Worm (Caenorhabditis elegans) whole organism, young adult: ENCODE data around the gene Y7A5A.7.
A peak's percentile ranks its signal among the peaks of the same experiment; 100 is the strongest.

Experiments
- B0336.3 ChIP-seq: fragments of 200-800 bp; sonication (Bioruptor generic); IDR thresholded peaks from 2 replicates; pipeline ENCODE4 v1.3.6; 2022; ENCODE audit warnings: missing genetic modification characterization, missing compliant biosample characterization
- F22D6.2 ChIP-seq: sonication (generic microtip); optimal IDR thresholded peaks from 2 replicates; lab custom pipeline; 2016; ENCODE audit warnings: mild to moderate bottlenecking, missing genetic modification characterization, missing compliant biosample characterization
- F33H1.4 ChIP-seq: fragments of 200-800 bp; sonication (Bioruptor generic); IDR thresholded peaks from 2 replicates; pipeline ENCODE4 v1.3.6; 2022; ENCODE audit warnings: missing genetic modification reagents, missing genetic modification characterization, missing compliant biosample characterization
- F49E8.2 ChIP-seq: sonication (generic microtip); optimal IDR thresholded peaks from 3 replicates; lab custom pipeline; 2017; ENCODE audit warnings: missing genetic modification characterization, mild to moderate bottlenecking, missing compliant biosample characterization, antibody characterized with exemption, moderate library complexity; ENCODE audit not compliant: insufficient read depth
- F52B5.7 ChIP-seq: sonication (generic microtip); optimal IDR thresholded peaks from 2 replicates; lab custom pipeline; 2016; ENCODE audit warnings: mild to moderate bottlenecking, missing genetic modification characterization, missing compliant biosample characterization
- F55B11.4 ChIP-seq: sonication (generic microtip); optimal IDR thresholded peaks from 2 replicates; lab custom pipeline; 2016; ENCODE audit warnings: missing compliant biosample characterization, missing genetic modification characterization, borderline replicate concordance; ENCODE audit not compliant: insufficient read depth
- K11D2.4 ChIP-seq: fragments of 200-800 bp; sonication (Bioruptor generic); IDR thresholded peaks from 2 replicates; pipeline ENCODE4 v1.3.6; 2022; ENCODE audit warnings: missing genetic modification reagents, missing genetic modification characterization, missing compliant biosample characterization
- K12H6.12 ChIP-seq: fragments of 200-800 bp; sonication (Bioruptor generic); optimal IDR thresholded peaks from 2 replicates; lab custom pipeline; 2018; ENCODE audit warnings: mild to moderate bottlenecking, missing genetic modification characterization, missing compliant biosample characterization
- Y53F4B.3 ChIP-seq: fragments of 200-800 bp; sonication (Bioruptor generic); IDR thresholded peaks from 2 replicates; pipeline ENCODE4 v1.3.6; 2022; ENCODE audit warnings: missing genetic modification reagents, missing genetic modification characterization, missing compliant biosample characterization
- Y53G8AR.9 ChIP-seq: fragments of 200-800 bp; sonication (Bioruptor generic); conservative IDR thresholded peaks from 2 replicates; pipeline ENCODE4 v1.3.6; 2022; ENCODE audit warnings: missing genetic modification reagents, missing genetic modification characterization, missing compliant biosample characterization
- Y95B8A.8 ChIP-seq: fragments of 200-800 bp; sonication (Bioruptor generic); IDR thresholded peaks from 2 replicates; pipeline ENCODE4 v1.3.6; 2022; ENCODE audit warnings: missing genetic modification reagents, missing genetic modification characterization, missing compliant biosample characterization
- ZK185.1 ChIP-seq: sonication (generic microtip); optimal IDR thresholded peaks from 2 replicates; lab custom pipeline; 2016; ENCODE audit warnings: mild to moderate bottlenecking, missing genetic modification characterization, missing compliant biosample characterization; ENCODE audit not compliant: poor library complexity, severe bottlenecking
- aptf-3 ChIP-seq: fragments of 200-800 bp; sonication (Bioruptor generic); IDR thresholded peaks from 2 replicates; pipeline ENCODE4 v1.3.6; 2022; ENCODE audit warnings: missing genetic modification characterization, missing compliant biosample characterization
- athp-1 ChIP-seq: sonication (generic microtip); optimal IDR thresholded peaks from 2 replicates; lab custom pipeline; 2017; ENCODE audit warnings: mild to moderate bottlenecking, missing genetic modification characterization, missing compliant biosample characterization
- attf-3 ChIP-seq: fragments of 200-800 bp; sonication (Bioruptor generic); conservative IDR thresholded peaks from 2 replicates; pipeline ENCODE4 v1.3.6; 2022; ENCODE audit warnings: missing genetic modification reagents, missing genetic modification characterization, missing compliant biosample characterization
- attf-5 ChIP-seq: fragments of 200-800 bp; sonication (Bioruptor generic); optimal IDR thresholded peaks from 2 replicates; lab custom pipeline; 2018; ENCODE audit warnings: mild to moderate bottlenecking, missing genetic modification characterization, missing compliant biosample characterization
- bed-1 ChIP-seq: fragments of 200-800 bp; sonication (Bioruptor generic); IDR thresholded peaks from 2 replicates; pipeline ENCODE4 v1.3.6; 2022; ENCODE audit warnings: missing genetic modification reagents, missing genetic modification characterization, missing compliant biosample characterization
- ceh-40 ChIP-seq: fragments of 200-800 bp; sonication (Bioruptor generic); IDR thresholded peaks from 2 replicates; pipeline ENCODE4 v1.3.6; 2022; ENCODE audit warnings: missing genetic modification characterization, missing compliant biosample characterization
- efl-1 ChIP-seq: fragments of 150-350 bp; optimal IDR thresholded peaks from 2 replicates; lab custom pipeline; 2014; ENCODE audit warnings: missing biosample characterization, missing genetic modification reagents, missing genetic modification characterization
- egl-18 ChIP-seq: fragments of 200-800 bp; sonication (Bioruptor generic); IDR thresholded peaks from 2 replicates; pipeline ENCODE4 v1.3.6; 2022; ENCODE audit warnings: missing genetic modification reagents, missing genetic modification characterization, missing compliant biosample characterization
- hmg-1.2 ChIP-seq: fragments of 200-800 bp; sonication (Bioruptor generic); IDR thresholded peaks from 2 replicates; pipeline ENCODE4 v1.3.6; 2022; ENCODE audit warnings: missing genetic modification reagents, missing genetic modification characterization, missing compliant biosample characterization
- hrde-1 ChIP-seq: sonication (generic microtip); optimal IDR thresholded peaks from 2 replicates; lab custom pipeline; 2016; ENCODE audit warnings: missing genetic modification characterization, mild to moderate bottlenecking, missing compliant biosample characterization, moderate library complexity, missing genotype, missing genetic modification reagents, borderline replicate concordance
- lin-54 ChIP-seq: fragments of 200-800 bp; sonication (Bioruptor generic); optimal IDR thresholded peaks from 2 replicates; lab custom pipeline; 2018; ENCODE audit warnings: mild to moderate bottlenecking, missing genetic modification characterization, missing compliant biosample characterization
- lsl-1 ChIP-seq: fragments of 200-800 bp; sonication (Bioruptor generic); optimal IDR thresholded peaks from 2 replicates; lab custom pipeline; 2018; ENCODE audit warnings: mild to moderate bottlenecking, missing genetic modification characterization, moderate library complexity, missing compliant biosample characterization
- lsy-27 ChIP-seq: sonication (generic microtip); optimal IDR thresholded peaks from 2 replicates; lab custom pipeline; 2017; ENCODE audit warnings: missing genetic modification characterization, mild to moderate bottlenecking, missing compliant biosample characterization, antibody characterized with exemption, missing genotype, borderline replicate concordance; ENCODE audit not compliant: insufficient read depth
- madf-10 ChIP-seq: sonication (generic microtip); optimal IDR thresholded peaks from 2 replicates; lab custom pipeline; 2016; ENCODE audit warnings: mild to moderate bottlenecking, missing genetic modification characterization, missing compliant biosample characterization
- mel-28 ChIP-seq: sonication (generic microtip); optimal IDR thresholded peaks from 2 replicates; lab custom pipeline; 2016; ENCODE audit warnings: borderline replicate concordance, mild to moderate bottlenecking, missing genetic modification characterization, missing compliant biosample characterization
- mxl-1 ChIP-seq: sonication (generic microtip); optimal IDR thresholded peaks from 2 replicates; lab custom pipeline; 2016; ENCODE audit warnings: missing genetic modification characterization, missing compliant biosample characterization
- nfyb-1 ChIP-seq: fragments of 200-800 bp; sonication (Bioruptor generic); IDR thresholded peaks from 2 replicates; pipeline ENCODE4 v1.3.6; 2022; ENCODE audit warnings: missing genetic modification reagents, missing genetic modification characterization, missing compliant biosample characterization
- snpc-1.1 ChIP-seq: sonication (generic microtip); optimal IDR thresholded peaks from 2 replicates; lab custom pipeline; 2017; ENCODE audit warnings: missing genetic modification characterization, mild to moderate bottlenecking, missing compliant biosample characterization, antibody characterized with exemption, moderate library complexity, missing genotype, missing genetic modification reagents; ENCODE audit not compliant: insufficient read depth
- snpc-3.4 ChIP-seq: sonication (generic microtip); optimal IDR thresholded peaks from 2 replicates; lab custom pipeline; 2017; ENCODE audit warnings: missing genetic modification characterization, mild to moderate bottlenecking, missing compliant biosample characterization, antibody characterized with exemption, moderate library complexity, missing genotype, missing genetic modification reagents
- snpc-4 ChIP-seq, 5 experiments: fragments of 150-350 bp in 1 of 5; sonication (generic microtip) in 4 of 5; optimal IDR thresholded peaks; 2 replicates each; lab custom pipeline; 2014 to 2018; ENCODE audit warnings: missing genetic modification characterization in 5 of 5, missing biosample characterization in 3 of 5, antibody characterized with exemption in 2 of 5, mild to moderate bottlenecking in 2 of 5, missing compliant biosample characterization in 2 of 5, missing genotype in 2 of 5, moderate library complexity in 2 of 5, missing genetic modification reagents in 1 of 5
- zfh-2 ChIP-seq: fragments of 200-800 bp; sonication (Bioruptor generic); conservative IDR thresholded peaks from 2 replicates; pipeline ENCODE4 v1.3.6; 2022; ENCODE audit warnings: missing genetic modification reagents, missing genetic modification characterization, missing compliant biosample characterization
- ztf-6 ChIP-seq: fragments of 200-800 bp; sonication (Bioruptor generic); IDR thresholded peaks from 2 replicates; pipeline ENCODE4 v1.3.6; 2022; ENCODE audit warnings: missing genetic modification reagents, missing genetic modification characterization, missing compliant biosample characterization

The Y7A5A.7 gene

ce11 chrX:15822197-15822596 is 18.2 kb upstream of the Y7A5A.7 start, which contains the start of gene Y7A5A.8:
TSS of gene Y7A5A.8 (plus strand) at chrX:15822497.
- no peak for TF ChIP-seq Y53G8AR.9 (GFP tag; lab: Robert Waterston, UW)
- TF ChIP-seq egl-18 (GFP tag; lab: Robert Waterston, UW): no peak
- no peak for TF ChIP-seq Y53F4B.3
- TF ChIP-seq snpc-3.4 (tag; lab: Kevin White, UChicago): no peak
- TF ChIP-seq F49E8.2 (tag; lab: Kevin White, UChicago): no peak
- TF ChIP-seq lsl-1 (GFP tag; lab: Kevin White, UChicago): no peak
- no peak for TF ChIP-seq efl-1 (GFP tag; lab: Kevin White, UChicago)

ce11 chrX:15814548-15814947 is 10.6 kb upstream of the Y7A5A.7 start:
- no peak for TF ChIP-seq F52B5.7
- TF ChIP-seq ceh-40: no peak
- no peak for TF ChIP-seq madf-10 (tag; lab: Kevin White, UChicago)
- TF ChIP-seq ztf-6: no peak
- TF ChIP-seq nfyb-1 (GFP tag; lab: Robert Waterston, UW): no peak
- no peak for TF ChIP-seq aptf-3 (GFP tag; lab: Robert Waterston, UW)
- TF ChIP-seq F33H1.4: no peak
- TF ChIP-seq bed-1: no peak
- no peak for TF ChIP-seq zfh-2 (GFP tag; lab: Robert Waterston, UW)
- no peak for TF ChIP-seq athp-1 (tag; lab: Kevin White, UChicago)
- TF ChIP-seq hrde-1: no peak
- no peak for TF ChIP-seq attf-3 (GFP tag; lab: Robert Waterston, UW)
- no peak for TF ChIP-seq Y95B8A.8 (GFP tag; lab: Robert Waterston, UW)

ce11 chrX:15811341-15811740 is 7.4 kb upstream of the Y7A5A.7 start:
- TF ChIP-seq mel-28 (no peak), attf-5 (GFP tag; lab: Kevin White, UChicago) (no peak), mxl-1 (tag; lab: Kevin White, UChicago) (no peak), Y95B8A.8 (GFP tag; lab: Robert Waterston, UW) (no peak), snpc-1.1 (tag; lab: Kevin White, UChicago) (no peak), hmg-1.2 (GFP tag; lab: Robert Waterston, UW) (no peak), B0336.3 (GFP tag; lab: Robert Waterston, UW) (no peak), lin-54 (GFP tag; lab: Kevin White, UChicago) (no peak), K12H6.12 (no peak), F55B11.4 (tag; lab: Kevin White, UChicago) (no peak), lsy-27 (no peak), egl-18 (GFP tag; lab: Robert Waterston, UW) (no peak), K11D2.4 (GFP tag; lab: Robert Waterston, UW) (no peak), ZK185.1 (tag; lab: Kevin White, UChicago) (no peak), F22D6.2 (tag; lab: Kevin White, UChicago) (no peak)

ce11 chrX:15801827-15802226 is 2.1 kb downstream of the Y7A5A.7 start:
- no peak for TF ChIP-seq lsy-27
- TF ChIP-seq snpc-4 (GFP tag; optimal IDR thresholded peaks at IDR 0.05; lab: Kevin White, UChicago): no peak
- TF ChIP-seq snpc-4 (tag; optimal IDR thresholded peaks at IDR 0.05; lab: Kevin White, UChicago): peak in 2 of 4 experiments; percentile 20 to 41
- peak; percentile 64; the same call in 1 of the 2 replicates for TF ChIP-seq zfh-2 (GFP tag; lab: Robert Waterston, UW)
